Worm (Caenorhabditis elegans) whole organism, early embryonic: Measurements from ENCODE around the gene msp-78.

Experiments
- aly-1 ChIP-seq: sonication (generic microtip); optimal IDR thresholded peaks from 2 replicates; lab custom pipeline; 2016; ENCODE audit warnings: missing genetic modification characterization, missing compliant biosample characterization
- ama-1 ChIP-seq: fragments of 150-350 bp; optimal IDR thresholded peaks from 2 replicates; lab custom pipeline; 2014
- ceh-13 ChIP-seq: fragments of 200-800 bp; sonication (Bioruptor generic); optimal IDR thresholded peaks from 2 replicates; lab custom pipeline; 2018; ENCODE audit warnings: mild to moderate bottlenecking, missing genetic modification characterization, missing compliant biosample characterization
- ceh-36 ChIP-seq: sonication (generic microtip); optimal IDR thresholded peaks from 2 replicates; lab custom pipeline; 2016; ENCODE audit warnings: missing genetic modification characterization, inconsistent platforms, missing compliant biosample characterization
- ets-7 ChIP-seq: sonication (generic microtip); optimal IDR thresholded peaks from 2 replicates; lab custom pipeline; 2016; ENCODE audit warnings: missing genotype, missing genetic modification characterization, missing compliant biosample characterization
- hnd-1 ChIP-seq: sonication (generic microtip); optimal IDR thresholded peaks from 2 replicates; lab custom pipeline; 2016; ENCODE audit warnings: missing genetic modification characterization, missing compliant biosample characterization
- scrt-1 ChIP-seq: fragments of 200-800 bp; sonication (Bioruptor generic); IDR thresholded peaks from 2 replicates; pipeline ENCODE4 v1.3.6; 2022; ENCODE audit warnings: missing genetic modification characterization, missing compliant biosample characterization
- sea-1 ChIP-seq: fragments of 200-800 bp; sonication (Bioruptor generic); conservative IDR thresholded peaks from 2 replicates; pipeline ENCODE4 v1.3.6; 2022; ENCODE audit warnings: missing genetic modification characterization, missing compliant biosample characterization
- tbx-37 ChIP-seq: fragments of 200-800 bp; sonication (Bioruptor generic); conservative IDR thresholded peaks from 2 replicates; pipeline ENCODE4 v1.3.6; 2022; ENCODE audit warnings: missing genetic modification reagents, missing genetic modification characterization, missing compliant biosample characterization

DNA sequence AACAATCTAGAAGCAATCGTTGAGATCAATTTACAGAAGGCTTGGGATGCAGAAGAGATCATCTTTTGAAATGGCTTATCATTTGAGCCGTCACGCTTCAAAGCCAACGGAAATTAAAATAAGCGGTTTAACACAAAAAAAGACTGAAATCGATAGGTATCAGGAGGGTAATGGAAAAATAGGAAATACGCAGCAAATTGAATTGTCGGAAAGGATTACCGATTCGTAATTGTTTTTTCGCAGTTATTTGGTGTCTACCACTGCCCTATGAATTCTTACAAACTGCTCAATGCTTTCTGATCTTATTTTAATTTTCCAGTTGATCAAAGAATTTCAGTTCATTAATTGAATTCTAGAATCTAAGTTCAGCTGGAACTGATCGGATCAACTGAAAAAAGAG lies 41.6 kb downstream of the msp-78 start:
- TF ChIP-seq ceh-36 = no peak
- TF ChIP-seq ets-7 (tag; lab: Kevin White, UChicago) = no peak
- no peak for TF ChIP-seq ama-1
- TF ChIP-seq tbx-37 = no peak
- no peak for TF ChIP-seq ceh-13 (GFP tag; lab: Kevin White, UChicago)
- no peak for TF ChIP-seq aly-1 (tag; lab: Kevin White, UChicago)
- no peak for TF ChIP-seq sea-1
- TF ChIP-seq scrt-1 (GFP tag; lab: Robert Waterston, UW) = no peak
- no peak for TF ChIP-seq hnd-1 (tag; lab: Kevin White, UChicago)
